Fruit fly (Drosophila melanogaster): ENCODE data around the gene CG11714.

Gene CG11714

dm6 chr3L:11487327-11487973, 35.1 kb downstream of the CG11714 start, which contains the start of gene chrb (continued):
- TF ChIP-seq crol (GFP tag; IDR thresholded peaks at IDR 0.05) (peak; percentile 51; the same call in 1 of the 2 replicates), D (optimal IDR thresholded peaks at IDR 0.05) (no peak), D (GFP tag; optimal IDR thresholded peaks at IDR 0.05) (peak; percentile 24), CG12299 (tag; optimal IDR thresholded peaks at IDR 0.05) (peak; percentile 45), dati (GFP tag; IDR thresholded peaks at IDR 0.05) (no peak), CG11696 (GFP tag; IDR thresholded peaks at IDR 0.05) (no peak), wdn (GFP tag; IDR thresholded peaks at IDR 0.05) (0 out of 2 replicates have a peak, but pooled peaks have one; percentile 17), gro (GFP tag; optimal IDR thresholded peaks at IDR 0.05) (peak; percentile 10), Camta (GFP tag; optimal IDR thresholded peaks at IDR 0.05) (peak; percentile 52), lilli (GFP tag; optimal IDR thresholded peaks at IDR 0.05) (peak; percentile 69), Sry-δ (GFP tag; optimal IDR thresholded peaks at IDR 0.05) (peak; percentile 20), Ada2b (GFP tag; IDR thresholded peaks at IDR 0.05) (no peak), mam (GFP tag; optimal IDR thresholded peaks at IDR 0.05) (no peak), az2 (GFP tag; optimal IDR thresholded peaks at IDR 0.05) (peak; percentile 28), HHEX (GFP tag; optimal IDR thresholded peaks at IDR 0.05) (peak; percentile 64), wor (GFP tag; IDR thresholded peaks at IDR 0.05) (no peak), Eip74EF (GFP tag; optimal IDR thresholded peaks at IDR 0.05) (peak in 1 of 2 experiments; percentile 52), HLH3B (GFP tag; IDR thresholded peaks at IDR 0.05) (peak; percentile 39; the same call in 1 of the 2 replicates), dpn (GFP tag; optimal IDR thresholded peaks at IDR 0.05) (peak; percentile 23 to 54), CG2712 (tag; optimal IDR thresholded peaks at IDR 0.05) (peak; percentile 56), Scr (GFP tag; IDR thresholded peaks at IDR 0.05; ENCODE audit: partially characterized antibody) (peak; percentile 59), CG4707 (GFP tag; optimal IDR thresholded peaks at IDR 0.05) (peak; percentile 67), CG5180 (GFP tag; optimal IDR thresholded peaks at IDR 0.05) (peak; percentile 63), HLH54F (GFP tag; optimal IDR thresholded peaks at IDR 0.05) (no peak), Kr (GFP tag; optimal IDR thresholded peaks at IDR 0.05) (no peak), nerfin-2 (GFP tag; IDR thresholded peaks at IDR 0.05; ENCODE audit: partially characterized antibody) (peak; percentile 51; the same call in 1 of the 2 replicates), aop (GFP tag; IDR thresholded peaks at IDR 0.05) (no peak), kah (GFP tag; optimal IDR thresholded peaks at IDR 0.05) (peak; percentile 62), fu2 (GFP tag; optimal IDR thresholded peaks at IDR 0.05) (no peak), dmrt11E (tag; optimal IDR thresholded peaks at IDR 0.05) (no peak), sens-2 (GFP tag; IDR thresholded peaks at IDR 0.05) (0 out of 2 replicates have a peak, but pooled peaks have one; percentile 8), CG12071 (GFP tag; optimal IDR thresholded peaks at IDR 0.05) (peak; percentile 65), CG2129 (GFP tag; IDR thresholded peaks at IDR 0.05; ENCODE audit: partially characterized antibody) (no peak), CG17912 (GFP tag; optimal IDR thresholded peaks at IDR 0.05) (no peak), HLHmδ (GFP tag; optimal IDR thresholded peaks at IDR 0.05) (no peak), CG11504 (tag; optimal IDR thresholded peaks at IDR 0.05) (peak; percentile 60), h (optimal IDR thresholded peaks at IDR 0.05) (no peak), pnt (GFP tag; optimal IDR thresholded peaks at IDR 0.05) (peak; percentile 21), Neu2 (GFP tag; optimal IDR thresholded peaks at IDR 0.05; ENCODE audit: borderline replicate concordance) (no peak), Bdp1 (GFP tag; optimal IDR thresholded peaks at IDR 0.05) (no peak), Hand (GFP tag; optimal IDR thresholded peaks at IDR 0.05) (peak; percentile 53), CG7745 (tag; optimal IDR thresholded peaks at IDR 0.05) (no peak), sim (GFP tag; IDR thresholded peaks at IDR 0.05) (no peak), CG10959 (GFP tag; IDR thresholded peaks at IDR 0.05) (no peak), CG31224 (GFP tag; IDR thresholded peaks at IDR 0.05) (no peak), hth (optimal IDR thresholded peaks at IDR 0.05) (no peak), trh (GFP tag; optimal IDR thresholded peaks at IDR 0.05) (no peak), CG33557 (GFP tag; optimal IDR thresholded peaks at IDR 0.05) (peak; percentile 54), CG10267 (tag; optimal IDR thresholded peaks at IDR 0.05) (peak; percentile 30), CG10274 (GFP tag; optimal IDR thresholded peaks at IDR 0.05) (no peak)
